Worm (Caenorhabditis elegans) whole organism, midembryonic: ENCODE results near the gene C40A11.6.

Experiments
- T22C8.4 ChIP-seq: fragments of 200-800 bp; sonication (Bioruptor generic); IDR thresholded peaks from 2 replicates; pipeline ENCODE4 v1.3.6; 2022; ENCODE audit warnings: missing genetic modification characterization, missing compliant biosample characterization
- cog-1 ChIP-seq: sonication (generic microtip); optimal IDR thresholded peaks from 2 replicates; lab custom pipeline; 2016; ENCODE audit warnings: missing genetic modification characterization, missing compliant biosample characterization
- flt-1 ChIP-seq: fragments of 200-800 bp; sonication (Bioruptor generic); IDR thresholded peaks from 2 replicates; pipeline ENCODE4 v1.3.6; 2022; ENCODE audit warnings: missing genetic modification characterization, missing compliant biosample characterization
- med-1 ChIP-seq: sonication (generic microtip); optimal IDR thresholded peaks from 2 replicates; lab custom pipeline; 2017; ENCODE audit warnings: missing genetic modification characterization, mild to moderate bottlenecking, missing compliant biosample characterization, antibody characterized with exemption, missing genetic modification reagents; ENCODE audit not compliant: insufficient read depth
- ref-1 ChIP-seq: fragments of 200-800 bp; sonication (Bioruptor generic); conservative IDR thresholded peaks from 2 replicates; pipeline ENCODE4 v1.3.6; 2022; ENCODE audit warnings: missing genetic modification reagents, missing genetic modification characterization, missing compliant biosample characterization
- tab-1 ChIP-seq: fragments of 200-800 bp; sonication (Bioruptor generic); IDR thresholded peaks from 2 replicates; pipeline ENCODE4 v1.3.6; 2022; ENCODE audit warnings: missing genetic modification characterization, missing compliant biosample characterization
- ztf-23 ChIP-seq: fragments of 200-800 bp; sonication (Bioruptor generic); IDR thresholded peaks from 2 replicates; pipeline ENCODE4 v1.3.6; 2022; ENCODE audit warnings: missing genetic modification reagents, missing genetic modification characterization, missing compliant biosample characterization
- ztf-29 ChIP-seq: fragments of 200-800 bp; sonication (Bioruptor generic); IDR thresholded peaks from 2 replicates; pipeline ENCODE4 v1.3.6; 2022; ENCODE audit warnings: missing genetic modification reagents, missing genetic modification characterization, missing compliant biosample characterization

DNA sequence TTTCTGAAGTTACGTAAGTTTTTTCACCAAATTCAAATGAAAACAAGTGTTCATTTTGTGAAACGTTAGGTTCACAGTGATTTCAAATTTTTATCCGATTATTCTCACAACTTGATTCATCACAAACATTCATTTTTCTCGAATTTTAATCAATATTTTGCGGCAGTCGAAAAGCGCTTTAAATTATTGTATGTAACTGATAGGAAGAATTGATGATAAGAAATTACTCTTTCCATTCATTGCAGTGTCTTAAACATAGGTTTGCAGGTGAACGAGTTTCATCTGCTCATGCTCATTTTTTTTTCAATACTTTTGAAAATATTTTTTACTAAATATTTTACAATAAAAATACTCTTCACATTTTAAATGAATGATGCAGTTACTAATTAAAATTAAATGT is 7.0 kb upstream of the C40A11.6 start:
- TF ChIP-seq ztf-23 (GFP tag; lab: Robert Waterston, UW) (no peak), T22C8.4 (GFP tag; lab: Robert Waterston, UW) (no peak), ref-1 (no peak), tab-1 (no peak), cog-1 (tag; lab: Kevin White, UChicago) (no peak), ztf-29 (GFP tag; lab: Robert Waterston, UW) (no peak), med-1 (no peak), flt-1 (GFP tag; lab: Robert Waterston, UW) (no peak)
